Fruit fly (Drosophila melanogaster): ENCODE data around the gene CG13875.

CG13875 gene

DNA sequence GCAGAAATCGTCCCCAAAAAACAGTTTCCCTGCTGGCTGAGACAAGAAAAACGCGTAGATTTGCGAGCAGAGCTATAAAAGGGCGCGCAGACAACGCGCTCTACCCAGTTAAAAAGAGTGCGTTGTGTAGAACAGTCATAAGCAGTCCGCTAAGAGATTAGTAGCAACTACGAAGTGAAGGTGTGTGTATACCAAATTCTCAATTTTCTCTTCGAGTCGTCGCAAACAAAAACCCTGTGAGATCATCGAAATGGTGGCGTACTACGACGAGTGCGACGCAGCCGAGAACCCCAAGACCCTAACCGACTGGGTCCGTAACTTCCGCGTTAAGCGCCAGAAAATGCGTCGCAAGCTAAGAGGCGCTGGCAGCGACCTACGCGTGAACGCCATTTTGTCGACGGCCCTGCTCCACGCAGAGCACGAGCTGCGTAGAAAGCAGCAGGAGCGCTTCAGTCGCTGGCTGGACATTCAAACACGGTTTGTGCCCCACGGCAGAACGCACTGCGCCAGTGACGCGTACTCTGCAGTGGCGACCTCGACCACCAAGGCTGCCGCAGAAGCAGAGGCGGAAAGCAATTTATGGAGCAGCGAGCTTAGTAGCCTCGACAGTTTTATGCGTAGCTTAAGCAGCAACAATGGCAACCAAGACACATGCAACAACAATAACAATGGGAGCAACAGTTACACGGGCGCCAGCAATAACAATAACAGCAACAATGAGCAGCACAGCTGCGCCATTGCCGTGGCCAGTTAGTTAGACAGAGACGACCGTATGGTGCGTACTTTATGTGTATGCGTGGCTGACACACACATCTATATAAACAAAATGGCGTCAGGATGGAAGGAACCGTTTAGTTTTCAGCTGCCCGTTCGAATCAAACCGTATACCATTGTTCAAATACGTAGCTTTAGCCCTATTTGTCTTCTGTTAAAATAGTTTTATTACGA, 44.6 kb downstream of the CG13875 start (continued):
- TF ChIP-seq CG11560 (tag; IDR thresholded peaks at IDR 0.05), result no peak
- no peak for TF ChIP-seq tio (GFP tag; optimal IDR thresholded peaks at IDR 0.05)
- no peak; the same call in 1 of the 2 replicates for TF ChIP-seq CG13287 (GFP tag; IDR thresholded peaks at IDR 0.05; ENCODE audit: partially characterized antibody)
- no peak for TF ChIP-seq CG6689 (GFP tag; IDR thresholded peaks at IDR 0.05)
- TF ChIP-seq fd102C (GFP tag; optimal IDR thresholded peaks at IDR 0.05), result no peak
- no peak for TF ChIP-seq CG11504 (tag; optimal IDR thresholded peaks at IDR 0.05)
- no peak for TF ChIP-seq Max (GFP tag; optimal IDR thresholded peaks at IDR 0.05)
- TF ChIP-seq CG7987 (GFP tag; optimal IDR thresholded peaks at IDR 0.05), result peak; percentile 43
- TF ChIP-seq ranshi (GFP tag; IDR thresholded peaks at IDR 0.05), result peak; percentile 63
- no peak for TF ChIP-seq CG8290 (GFP tag; optimal IDR thresholded peaks at IDR 0.05)
- peak in 1 of 2 experiments; percentile 83 for TF ChIP-seq CG8290 (tag; optimal IDR thresholded peaks at IDR 0.05)
- TF ChIP-seq CG17802 (tag; optimal IDR thresholded peaks at IDR 0.05), result no peak
- no peak for TF ChIP-seq shn (GFP tag; optimal IDR thresholded peaks at IDR 0.05)
- TF ChIP-seq CG18262 (tag; optimal IDR thresholded peaks at IDR 0.05), result no peak
- TF ChIP-seq CG7372 (GFP tag; IDR thresholded peaks at IDR 0.05), result no peak
- no peak for TF ChIP-seq CG1233 (GFP tag; optimal IDR thresholded peaks at IDR 0.05)
- TF ChIP-seq Ets97D (GFP tag; optimal IDR thresholded peaks at IDR 0.05), result no peak
- no peak for TF ChIP-seq croc (GFP tag; conservative IDR thresholded peaks at IDR 0.05)
- TF ChIP-seq CG33213 (GFP tag; optimal IDR thresholded peaks at IDR 0.05), result peak; percentile 2
- peak; percentile 90 for TF ChIP-seq CG10543 (GFP tag; optimal IDR thresholded peaks at IDR 0.05)
- no peak for TF ChIP-seq eyg (GFP tag; optimal IDR thresholded peaks at IDR 0.05)
- TF ChIP-seq NFAT (GFP tag; IDR thresholded peaks at IDR 0.05), result peak; percentile 73
- no peak for TF ChIP-seq Poxn (GFP tag; IDR thresholded peaks at IDR 0.05)
- no peak for TF ChIP-seq CG1529 (GFP tag; optimal IDR thresholded peaks at IDR 0.05)
- TF ChIP-seq CG7839 (tag; optimal IDR thresholded peaks at IDR 0.05), result no peak
- TF ChIP-seq CG7745 (tag; optimal IDR thresholded peaks at IDR 0.05), result no peak
- TF ChIP-seq ttk (GFP tag; IDR thresholded peaks at IDR 0.05), result no peak
- TF ChIP-seq stc (GFP tag; IDR thresholded peaks at IDR 0.05), result no peak; the same call in 1 of the 2 replicates
- TF ChIP-seq run (tag; optimal IDR thresholded peaks at IDR 0.05), result no peak
- TF ChIP-seq caup (GFP tag; optimal IDR thresholded peaks at IDR 0.05; ENCODE audit: severe bottlenecking), result peak; percentile 10
- TF ChIP-seq Dip3 (GFP tag; optimal IDR thresholded peaks at IDR 0.05), result no peak
- TF ChIP-seq pnt (GFP tag; optimal IDR thresholded peaks at IDR 0.05), result no peak
- TF ChIP-seq CG9876 (GFP tag; optimal IDR thresholded peaks at IDR 0.05), result no peak
- no peak for TF ChIP-seq Dad (GFP tag; optimal IDR thresholded peaks at IDR 0.05)
- TF ChIP-seq CG13123 (GFP tag; optimal IDR thresholded peaks at IDR 0.05), result no peak
- TF ChIP-seq CG34422 (GFP tag; IDR thresholded peaks at IDR 0.05), result peak; percentile 76
- no peak for TF ChIP-seq CG16863 (GFP tag; optimal IDR thresholded peaks at IDR 0.05)
- TF ChIP-seq CG6654 (GFP tag; optimal IDR thresholded peaks at IDR 0.05), result no peak
- no peak for TF ChIP-seq hth (optimal IDR thresholded peaks at IDR 0.05)
- TF ChIP-seq Awh (GFP tag; IDR thresholded peaks at IDR 0.05), result peak; percentile 32; the same call in 1 of the 2 replicates
- peak; percentile 76 for TF ChIP-seq ewg (GFP tag; optimal IDR thresholded peaks at IDR 0.05)
- TF ChIP-seq CG12744 (GFP tag; optimal IDR thresholded peaks at IDR 0.05), result peak; percentile 32
- TF ChIP-seq CG10462 (GFP tag; optimal IDR thresholded peaks at IDR 0.05), result no peak
- TF ChIP-seq CG5245 (GFP tag; optimal IDR thresholded peaks at IDR 0.05), result no peak
- TF ChIP-seq pzg (GFP tag; optimal IDR thresholded peaks at IDR 0.05), result peak; percentile 20
- TF ChIP-seq Opbp (GFP tag; IDR thresholded peaks at IDR 0.05; ENCODE audit: partially characterized antibody), result peak; percentile 69
- TF ChIP-seq CG17359 (tag; optimal IDR thresholded peaks at IDR 0.05), result peak; percentile 10
- no peak for TF ChIP-seq CG17829 (tag; optimal IDR thresholded peaks at IDR 0.05)
- TF ChIP-seq exex (tag; optimal IDR thresholded peaks at IDR 0.05), result no peak
- TF ChIP-seq CG3281 (GFP tag; optimal IDR thresholded peaks at IDR 0.05), result no peak

Data from whole organism, embryonic.